Fruit fly (Drosophila melanogaster) ovary, adult (tissue): ENCODE data around the gene CG12684.
A peak's percentile ranks its signal among the peaks of the same experiment; 100 is the strongest.

Experiments
- CG17801 ChIP-seq: fragments of 200-800 bp; optimal IDR thresholded peaks from 2 replicates; lab custom pipeline; 2019; ENCODE audit warnings: missing biosample characterization, mild to moderate bottlenecking, missing genetic modification characterization, moderate library complexity; ENCODE audit not compliant: partially characterized antibody

The CG12684 gene

DNA sequence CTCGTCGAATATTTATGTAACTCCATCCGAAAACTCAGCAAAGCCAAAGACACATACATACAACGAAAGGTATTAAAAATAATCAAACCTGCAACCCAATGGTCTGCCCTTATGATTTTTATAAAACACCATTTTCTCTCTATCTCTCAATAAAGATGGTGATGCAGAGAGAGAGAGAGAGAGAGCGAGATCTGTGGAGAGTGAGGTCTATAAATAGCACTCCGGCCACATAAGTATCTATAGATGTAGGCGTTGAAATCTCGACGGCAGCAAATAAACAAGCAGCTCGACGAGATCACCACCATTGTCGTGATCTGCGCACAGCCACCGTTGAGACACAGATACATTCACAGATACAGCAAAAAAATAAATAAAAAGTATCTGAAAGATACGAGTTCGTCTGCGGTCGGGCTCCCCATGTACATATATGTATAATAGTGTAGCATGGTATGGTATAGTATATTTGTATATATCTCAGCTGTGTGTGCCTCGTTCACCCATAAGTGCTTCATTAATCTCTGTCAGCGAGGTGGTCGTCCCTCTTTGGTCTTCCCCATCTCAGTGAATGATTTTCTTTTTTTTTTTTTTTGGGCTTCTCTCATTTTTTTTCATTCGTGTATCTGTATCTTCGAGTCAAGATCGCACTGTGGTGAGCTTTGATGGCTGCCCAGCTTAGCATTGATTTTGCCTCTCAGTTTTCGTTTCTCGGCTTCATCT is 24.9 kb upstream of the CG12684 start:
- no peak for TF ChIP-seq CG17801 (GFP tag; lab: Kevin White, UChicago)

DNA sequence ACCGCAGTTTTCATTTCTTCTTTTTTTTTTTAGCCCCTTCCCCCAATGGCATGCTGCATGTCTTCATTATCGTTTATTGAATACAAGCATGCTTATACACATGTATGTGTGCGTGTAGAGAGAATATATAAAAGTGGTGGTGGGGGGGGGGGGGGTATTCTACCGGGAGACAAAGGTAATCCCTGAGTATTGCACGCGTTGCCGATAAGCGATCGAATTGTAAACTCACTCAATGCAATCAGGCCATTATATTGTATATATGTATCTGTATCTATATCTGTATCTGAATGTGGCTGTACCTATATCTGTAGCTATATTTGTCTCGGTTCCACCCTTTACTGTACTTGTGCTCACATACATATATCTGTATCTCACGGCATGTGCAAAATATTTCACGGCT is 20.5 kb upstream of the CG12684 start:
- no peak for TF ChIP-seq CG17801 (GFP tag; lab: Kevin White, UChicago)

dm6 chrX:4590772-4591064 is 19.0 kb upstream of the CG12684 start:
- peak; percentile 45 for TF ChIP-seq CG17801 (GFP tag; lab: Kevin White, UChicago)

DNA sequence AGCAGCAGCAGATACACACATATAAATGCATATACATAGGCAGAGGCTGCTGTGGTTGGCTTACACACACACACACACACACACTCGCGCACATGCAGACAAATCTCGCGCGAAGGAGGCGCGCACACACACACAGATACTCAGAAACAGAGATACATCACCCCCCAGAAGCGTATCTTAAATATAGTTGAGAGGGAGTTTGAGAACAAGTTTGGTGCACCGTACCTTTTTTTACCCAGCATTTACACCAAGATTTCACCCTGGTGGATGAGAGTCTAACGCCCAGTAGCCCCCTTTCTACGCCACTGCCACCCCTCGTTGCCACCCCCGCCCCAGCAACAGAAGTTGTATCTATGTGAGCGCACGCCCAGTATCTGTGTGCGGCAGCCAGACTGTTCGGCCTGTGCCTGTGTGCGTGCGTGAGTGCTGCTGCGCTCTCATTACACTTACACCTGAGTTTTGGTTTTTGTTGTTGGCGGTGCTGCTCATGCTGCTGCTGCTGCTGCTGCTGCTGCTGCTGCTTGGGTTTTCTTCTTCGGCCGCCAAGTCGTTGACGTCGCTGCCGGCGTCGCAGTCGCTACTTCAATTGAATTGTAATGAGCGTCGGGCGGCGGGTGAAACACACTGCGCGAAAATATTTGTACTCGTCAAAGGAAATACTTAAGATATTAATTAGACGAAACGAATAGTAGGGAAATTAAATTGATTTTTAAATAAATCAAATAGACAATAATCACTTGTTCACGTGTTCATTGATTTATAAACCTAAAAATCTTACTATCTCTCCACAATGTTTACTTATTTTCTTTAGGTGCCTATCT is 18.4 kb upstream of the CG12684 start:
- peak; percentile 77 for TF ChIP-seq CG17801 (GFP tag; lab: Kevin White, UChicago)

- TF ChIP-seq CG17801 (GFP tag; lab: Kevin White, UChicago), result no peak
Observed at dm6 chrX:4588981-4589380, 17.3 kb upstream of the CG12684 start.

DNA sequence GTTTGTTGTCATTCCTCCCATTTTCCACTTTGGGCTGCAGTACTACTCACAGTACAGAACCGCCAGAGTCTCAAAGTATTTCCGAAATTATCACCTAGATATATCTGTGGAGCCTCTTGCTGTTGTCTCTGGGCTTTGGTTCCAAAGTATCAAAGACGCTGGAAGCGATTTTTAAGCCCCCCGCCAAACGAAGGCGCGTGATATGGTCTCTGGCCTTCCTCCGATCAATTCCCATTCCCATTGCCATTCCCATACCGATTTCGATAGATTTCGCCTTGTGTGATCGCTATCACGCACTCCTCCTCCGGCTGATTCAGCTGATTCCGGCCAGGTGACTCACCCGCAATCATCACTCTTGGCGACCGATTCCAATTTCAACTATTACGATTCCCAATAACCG is 15.9 kb upstream of the CG12684 start:
- TF ChIP-seq CG17801 (GFP tag; lab: Kevin White, UChicago), result no peak

DNA sequence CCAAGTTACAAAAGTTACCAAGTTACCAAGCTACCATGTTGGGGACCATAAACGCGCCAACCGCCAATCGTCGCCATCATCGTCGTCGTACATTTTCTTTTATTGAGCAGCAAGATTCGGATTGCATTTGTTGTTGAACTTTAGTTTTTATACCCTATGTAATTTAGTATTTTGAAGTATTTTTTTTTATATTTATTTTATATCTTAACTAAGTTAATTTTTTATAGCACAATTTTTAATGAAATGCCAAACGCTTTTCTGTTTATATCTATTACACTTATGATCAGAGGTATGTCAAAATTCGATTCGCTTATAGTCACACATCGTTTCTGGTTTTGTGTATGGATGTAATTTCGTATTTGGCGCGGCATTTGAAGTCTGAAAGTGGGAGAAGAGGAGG is 10.7 kb upstream of the CG12684 start:
- TF ChIP-seq CG17801 (GFP tag; lab: Kevin White, UChicago), result no peak

DNA sequence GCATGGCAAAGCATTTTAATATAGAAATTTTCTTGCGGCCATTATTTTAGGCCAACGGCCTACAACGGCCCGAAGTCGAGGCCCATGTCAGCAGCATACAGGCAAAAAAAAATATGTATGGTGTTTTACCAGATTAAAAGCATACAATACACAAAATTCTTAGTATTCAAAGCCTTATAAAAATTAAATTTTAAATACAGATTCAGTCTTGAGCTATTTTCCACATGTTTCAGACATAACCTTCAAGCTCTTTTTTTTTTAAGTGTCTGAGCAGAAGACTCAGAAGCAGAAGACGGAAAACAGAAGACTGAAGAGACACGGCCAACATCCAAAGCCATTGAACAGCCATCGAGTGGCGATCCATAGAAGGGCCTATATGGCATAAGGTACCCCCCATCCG is 10.0 kb upstream of the CG12684 start:
- no peak for TF ChIP-seq CG17801 (GFP tag; lab: Kevin White, UChicago)

- no peak for TF ChIP-seq CG17801 (GFP tag; lab: Kevin White, UChicago)
Observed at dm6 chrX:4573971-4574370, 2.2 kb upstream of the CG12684 start.

DNA sequence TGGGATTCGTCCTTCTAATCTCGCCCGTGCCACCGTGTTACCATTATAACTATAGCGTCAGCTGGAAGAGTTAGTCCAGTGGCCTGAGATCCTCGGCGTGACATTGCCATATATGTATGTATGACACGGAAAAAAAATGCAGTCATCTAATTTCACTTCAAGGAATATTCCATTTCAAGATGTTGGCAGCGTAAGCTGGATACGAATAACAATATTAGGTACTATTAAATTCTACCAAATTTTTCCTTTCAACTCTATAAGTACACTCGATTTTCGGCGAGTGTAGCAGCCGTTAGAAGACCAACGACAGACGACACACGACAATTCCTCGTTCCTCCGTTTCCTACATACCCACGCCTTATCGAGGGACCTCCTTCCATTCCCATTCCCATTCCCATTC is 6.8 kb downstream of the CG12684 start:
- no peak for TF ChIP-seq CG17801 (GFP tag; lab: Kevin White, UChicago)

dm6 chrX:4563980-4564379 is 7.7 kb downstream of the CG12684 start:
- no peak for TF ChIP-seq CG17801 (GFP tag; lab: Kevin White, UChicago)

DNA sequence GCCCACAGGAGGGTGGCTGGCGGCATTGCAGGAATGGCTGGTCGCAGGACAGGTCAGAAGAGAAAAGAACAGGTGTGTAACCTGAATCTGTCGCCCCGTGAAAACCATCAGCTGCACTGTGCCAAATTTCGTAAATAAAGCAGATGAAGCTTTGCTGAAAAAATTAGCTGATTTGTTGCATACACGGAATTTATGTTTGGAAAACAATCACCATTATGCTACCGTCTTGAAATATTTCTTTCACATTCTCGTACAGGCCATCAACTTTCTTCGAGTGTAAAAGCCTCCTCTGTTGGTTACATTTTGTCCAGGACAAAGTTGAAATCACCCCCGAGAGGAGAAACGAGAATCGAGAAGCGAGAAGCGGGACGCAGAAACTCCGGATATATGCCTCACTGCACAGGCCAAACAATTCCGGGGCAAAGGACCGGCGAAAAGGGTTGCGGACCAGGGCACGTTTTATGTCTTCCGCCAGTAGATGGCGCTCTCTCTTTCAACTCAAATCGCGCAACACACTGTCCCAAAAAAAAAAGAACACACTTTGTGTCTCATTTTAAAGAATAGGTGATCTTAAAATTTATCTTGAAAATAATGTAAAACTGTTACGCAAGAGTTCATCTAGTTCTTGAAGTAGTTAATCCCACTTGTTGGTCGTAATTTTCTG is 11.4 kb downstream of the CG12684 start:
- TF ChIP-seq CG17801 (GFP tag; lab: Kevin White, UChicago), result no peak

- TF ChIP-seq CG17801 (GFP tag; lab: Kevin White, UChicago), result no peak
Observed at dm6 chrX:4557772-4558171, 14.0 kb downstream of the CG12684 start, which contains the start of gene CG3546. Gene CG3546 (plus strand): TSS chrX:4558072.

DNA sequence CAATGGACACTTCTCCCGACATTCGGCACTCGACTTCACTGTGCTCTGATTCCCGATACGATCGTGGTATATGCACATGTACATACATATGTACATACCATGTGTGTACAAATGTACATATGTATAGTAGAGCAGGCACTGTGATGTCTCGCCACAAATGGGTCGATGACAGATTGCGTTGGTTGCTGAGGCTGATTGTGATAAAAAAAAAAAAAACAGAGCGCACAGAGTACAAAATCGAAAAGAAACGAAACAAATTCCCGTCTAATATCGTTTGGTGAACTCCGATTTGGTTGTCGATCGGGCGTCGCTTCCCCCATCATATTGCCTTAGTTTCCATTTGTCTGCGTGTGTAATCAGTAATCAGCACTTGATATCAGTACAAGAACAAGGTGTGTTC is 15.9 kb downstream of the CG12684 start:
- no peak for TF ChIP-seq CG17801 (GFP tag; lab: Kevin White, UChicago)

DNA sequence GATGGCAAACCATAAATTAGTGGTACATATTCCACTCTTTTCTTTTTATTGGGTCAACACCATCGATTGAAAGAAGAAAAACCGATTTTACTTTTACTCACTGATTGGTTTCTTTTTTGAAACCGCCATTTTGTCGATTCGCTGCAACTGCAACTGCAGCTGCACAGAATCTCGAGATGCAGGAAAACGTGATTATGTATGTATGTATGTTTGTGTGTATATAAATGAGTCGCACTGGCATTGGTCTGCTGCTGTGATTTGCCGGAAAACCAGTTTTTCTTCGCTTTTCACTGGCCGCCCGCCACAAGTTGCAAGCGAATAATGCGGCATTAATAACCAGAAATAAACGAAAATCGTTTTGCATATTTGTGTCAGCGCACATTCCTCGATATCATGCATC is 17.0 kb downstream of the CG12684 start:
- TF ChIP-seq CG17801 (GFP tag; lab: Kevin White, UChicago), result no peak

DNA sequence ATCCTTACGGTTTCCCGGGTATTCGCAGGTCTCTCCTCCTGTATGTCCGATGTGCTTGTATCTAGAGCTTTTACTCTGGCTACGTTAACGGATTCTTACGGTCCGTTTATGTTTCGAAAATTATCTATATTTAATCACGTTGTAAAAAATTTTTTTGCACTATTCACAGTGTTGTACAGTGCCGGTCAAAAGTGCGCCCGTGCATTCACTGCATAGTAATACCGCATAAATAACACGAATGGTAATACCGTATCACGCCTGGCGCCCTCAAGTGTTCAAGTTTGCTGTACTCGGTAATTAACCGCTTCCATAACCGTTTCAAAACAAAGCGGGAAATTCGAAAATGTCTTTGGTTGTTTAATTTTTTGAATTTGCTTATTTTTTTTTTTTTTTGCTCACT is 17.7 kb downstream of the CG12684 start, which contains the start of gene CG11444:
Gene CG11444 (minus strand): TSS at position 400 of the 400 bp plus-strand sequence.
- peak; percentile 58 for TF ChIP-seq CG17801 (GFP tag; lab: Kevin White, UChicago)
